Worm (Caenorhabditis elegans) whole organism, L2 larva: ENCODE data around the gene C18H7.6.

ENCODE experiments used
- alr-1 ChIP-seq: fragments of 150-350 bp; optimal IDR thresholded peaks from 2 replicates; lab custom pipeline; 2014; ENCODE audit warnings: missing biosample characterization, missing genetic modification characterization
- ama-1 ChIP-seq: fragments of 150-350 bp; optimal IDR thresholded peaks from 2 replicates; lab custom pipeline; 2018; ENCODE audit warnings: inconsistent platforms
- egl-27 ChIP-seq: sonication (generic microtip); optimal IDR thresholded peaks from 3 replicates; lab custom pipeline; 2017; ENCODE audit warnings: missing biosample characterization, missing genetic modification reagents, missing genetic modification characterization
- mdl-1 ChIP-seq, 2 experiments: fragments of 150-350 bp in 1 of 2; sonication (generic microtip) in 1 of 2; optimal IDR thresholded peaks; 2 replicates each; lab custom pipeline; 2017; ENCODE audit warnings: missing biosample characterization in 2 of 2, missing genetic modification characterization in 2 of 2
- nhr-237 ChIP-seq: fragments of 150-350 bp; optimal IDR thresholded peaks from 2 replicates; lab custom pipeline; 2014; ENCODE audit warnings: missing biosample characterization, missing genetic modification characterization
- skn-1 ChIP-seq: sonication (generic microtip); optimal IDR thresholded peaks from 2 replicates; lab custom pipeline; 2017; ENCODE audit warnings: missing biosample characterization, missing genetic modification characterization

DNA sequence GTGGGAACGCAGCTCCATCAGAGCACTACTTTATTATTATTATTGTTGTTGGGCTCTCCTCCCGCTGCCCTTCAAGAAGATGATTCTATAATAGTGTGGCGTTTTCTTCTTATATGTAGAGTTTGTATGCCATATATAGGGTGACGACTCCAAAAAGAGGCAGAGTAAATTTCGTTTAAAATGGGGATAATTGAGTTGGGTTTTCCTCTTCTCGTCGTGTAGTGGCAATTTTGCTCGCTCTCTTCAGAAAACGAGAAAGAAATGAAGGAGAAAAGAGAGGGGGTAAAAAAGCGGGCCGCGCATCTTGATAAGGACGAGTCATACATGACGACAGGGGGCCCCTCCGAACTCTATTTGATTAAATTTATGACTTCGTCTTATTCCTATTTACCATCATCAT is 28.9 kb downstream of the C18H7.6 start:
- TF ChIP-seq skn-1 (tag; lab: Kevin White, UChicago) (no peak), mdl-1 (tag; optimal IDR thresholded peaks at IDR 0.05; lab: Kevin White, UChicago) (no peak), ama-1 (no peak), egl-27 (tag; lab: Kevin White, UChicago) (no peak), alr-1 (tag; lab: Kevin White, UChicago) (no peak), nhr-237 (tag; lab: Kevin White, UChicago) (no peak)
